Fruit fly (Drosophila melanogaster) whole organism, prepupa: ENCODE results near the gene CG42828.

Experiments used
- Blimp-1 ChIP-seq: fragments of 200-800 bp; sonication (Bioruptor generic); optimal IDR thresholded peaks from 3 replicates; lab custom pipeline; 2017; ENCODE audit warnings: missing biosample characterization, missing genetic modification characterization, mild to moderate bottlenecking, moderate library complexity, missing genetic modification reagents
- CG10631 ChIP-seq: fragments of 200-800 bp; sonication (Bioruptor generic); optimal IDR thresholded peaks from 2 replicates; lab custom pipeline; 2016; ENCODE audit warnings: missing biosample characterization, missing genetic modification characterization
- CG10669 ChIP-seq: fragments of 200-800 bp; sonication (Bioruptor generic); optimal IDR thresholded peaks from 3 replicates; lab custom pipeline; 2018; ENCODE audit warnings: missing biosample characterization, mild to moderate bottlenecking, missing genetic modification characterization, moderate library complexity
- CG11294 ChIP-seq: fragments of 200-800 bp; sonication (Bioruptor generic); IDR thresholded peaks from 2 replicates; pipeline ENCODE4 v1.3.6; 2022; ENCODE audit warnings: missing biosample characterization, missing genetic modification characterization
- CG11762 ChIP-seq: fragments of 200-800 bp; sonication (Bioruptor generic); optimal IDR thresholded peaks from 3 replicates; lab custom pipeline; 2016; ENCODE audit warnings: missing biosample characterization, missing genetic modification characterization; ENCODE audit not compliant: insufficient read depth
- CG11902 ChIP-seq: fragments of 200-800 bp; sonication (Bioruptor generic); optimal IDR thresholded peaks from 3 replicates; lab custom pipeline; 2016; ENCODE audit warnings: missing biosample characterization, missing genetic modification characterization
- CG15336 ChIP-seq: fragments of 200-800 bp; sonication (Bioruptor generic); IDR thresholded peaks from 2 replicates; pipeline ENCODE4 v1.3.6; 2022; ENCODE audit warnings: missing biosample characterization, missing genetic modification characterization
- CG16779 ChIP-seq: fragments of 200-800 bp; sonication (Bioruptor generic); optimal IDR thresholded peaks from 3 replicates; lab custom pipeline; 2017; ENCODE audit warnings: missing biosample characterization, mild to moderate bottlenecking, missing genetic modification characterization
- CG3032 ChIP-seq: fragments of 200-800 bp; optimal IDR thresholded peaks from 2 replicates; lab custom pipeline; 2019; ENCODE audit warnings: missing biosample characterization, mild to moderate bottlenecking, missing genetic modification characterization, moderate library complexity
- CG32006 ChIP-seq: fragments of 200-800 bp; sonication (Bioruptor generic); optimal IDR thresholded peaks from 3 replicates; lab custom pipeline; 2017; ENCODE audit warnings: missing biosample characterization, mild to moderate bottlenecking, missing genetic modification characterization
- CG6163 ChIP-seq: fragments of 200-800 bp; sonication (Bioruptor generic); IDR thresholded peaks from 3 replicates; pipeline ENCODE4 v1.3.6; 2022; ENCODE audit warnings: missing biosample characterization, missing genetic modification characterization
- CG6276 ChIP-seq: fragments of 200-800 bp; sonication (Bioruptor generic); optimal IDR thresholded peaks from 2 replicates; lab custom pipeline; 2017; ENCODE audit warnings: missing biosample characterization, mild to moderate bottlenecking, missing genetic modification characterization
- CG6792 ChIP-seq: fragments of 200-800 bp; sonication (Bioruptor generic); optimal IDR thresholded peaks from 3 replicates; lab custom pipeline; 2016; ENCODE audit warnings: missing biosample characterization, missing genetic modification characterization
- CG6808 ChIP-seq: fragments of 200-800 bp; sonication (Bioruptor generic); optimal IDR thresholded peaks from 3 replicates; lab custom pipeline; 2017; ENCODE audit warnings: missing biosample characterization, missing genetic modification characterization, mild to moderate bottlenecking, moderate library complexity, missing genetic modification reagents
- CG6854 ChIP-seq: fragments of 200-800 bp; sonication (Bioruptor generic); optimal IDR thresholded peaks from 2 replicates; lab custom pipeline; 2017; ENCODE audit warnings: missing biosample characterization, mild to moderate bottlenecking, missing genetic modification characterization
- CG7368 ChIP-seq: fragments of 200-800 bp; sonication (Bioruptor generic); optimal IDR thresholded peaks from 3 replicates; lab custom pipeline; 2016; ENCODE audit warnings: missing biosample characterization, missing genetic modification characterization
- CG8119 ChIP-seq: fragments of 200-800 bp; sonication (Bioruptor generic); IDR thresholded peaks from 3 replicates; pipeline ENCODE4 v1.3.6; 2022; ENCODE audit warnings: missing biosample characterization, missing genetic modification characterization
- CG9139 ChIP-seq: fragments of 200-800 bp; sonication (Bioruptor generic); optimal IDR thresholded peaks from 3 replicates; lab custom pipeline; 2017; ENCODE audit warnings: missing biosample characterization, mild to moderate bottlenecking, missing genetic modification characterization
- Eip75B ChIP-seq: fragments of 200-800 bp; sonication (Bioruptor generic); optimal IDR thresholded peaks from 3 replicates; lab custom pipeline; 2016; ENCODE audit warnings: missing biosample characterization, missing genetic modification characterization
- Eip78C ChIP-seq: fragments of 200-800 bp; sonication (Bioruptor generic); peaks from one replicate; lab custom pipeline; 2016; ENCODE audit warnings: missing biosample characterization, missing genetic modification characterization
- Eip93F ChIP-seq: fragments of 200-800 bp; sonication (Bioruptor generic); optimal IDR thresholded peaks from 2 replicates; lab custom pipeline; 2016; ENCODE audit warnings: missing biosample characterization, mild to moderate bottlenecking, missing genetic modification characterization
- Ets21C ChIP-seq: fragments of 200-800 bp; sonication (Bioruptor generic); optimal IDR thresholded peaks from 3 replicates; lab custom pipeline; 2016; ENCODE audit warnings: missing biosample characterization, missing genetic modification characterization
- Ets96B ChIP-seq: fragments of 200-800 bp; optimal IDR thresholded peaks from 2 replicates; lab custom pipeline; 2019; ENCODE audit warnings: missing biosample characterization, mild to moderate bottlenecking, missing genetic modification characterization, moderate library complexity
- Hr38 ChIP-seq: sonication (Bioruptor generic); optimal IDR thresholded peaks from 2 replicates; lab custom pipeline; 2016; ENCODE audit warnings: missing biosample characterization, missing genetic modification characterization
- Hr39 ChIP-seq: fragments of 200-800 bp; sonication (Bioruptor generic); optimal IDR thresholded peaks from 2 replicates; lab custom pipeline; 2016; ENCODE audit warnings: missing biosample characterization, missing genetic modification characterization
- Hr4 ChIP-seq: fragments of 200-800 bp; sonication (Bioruptor generic); optimal IDR thresholded peaks from 3 replicates; lab custom pipeline; 2016; ENCODE audit warnings: missing biosample characterization, missing genetic modification characterization
- Met ChIP-seq: fragments of 200-800 bp; sonication (Bioruptor generic); optimal IDR thresholded peaks from 3 replicates; lab custom pipeline; 2016; ENCODE audit warnings: missing biosample characterization, missing genetic modification characterization
- OdsH ChIP-seq: fragments of 200-800 bp; sonication (Bioruptor generic); optimal IDR thresholded peaks from 3 replicates; lab custom pipeline; 2016; ENCODE audit warnings: missing biosample characterization, missing genetic modification characterization
- Sox14 ChIP-seq: fragments of 200-800 bp; sonication (Bioruptor generic); optimal IDR thresholded peaks from 3 replicates; lab custom pipeline; 2016; ENCODE audit warnings: missing biosample characterization, missing genetic modification characterization
- Sox15 ChIP-seq: fragments of 200-800 bp; sonication (Bioruptor generic); optimal IDR thresholded peaks from 3 replicates; lab custom pipeline; 2016; ENCODE audit warnings: missing biosample characterization, missing genetic modification characterization
- achi ChIP-seq: fragments of 200-800 bp; sonication (Bioruptor generic); optimal IDR thresholded peaks from 3 replicates; lab custom pipeline; 2016; ENCODE audit warnings: missing biosample characterization, missing genetic modification characterization
- acj6 ChIP-seq: fragments of 200-800 bp; sonication (Bioruptor generic); optimal IDR thresholded peaks from 3 replicates; lab custom pipeline; 2016; ENCODE audit warnings: missing biosample characterization, missing genetic modification characterization
- cyc ChIP-seq: fragments of 200-800 bp; sonication (Bioruptor generic); optimal IDR thresholded peaks from 3 replicates; lab custom pipeline; 2016; ENCODE audit warnings: missing biosample characterization, missing genetic modification characterization
- dac ChIP-seq: fragments of 200-800 bp; sonication (Bioruptor generic); optimal IDR thresholded peaks from 2 replicates; lab custom pipeline; 2017; ENCODE audit warnings: missing biosample characterization, mild to moderate bottlenecking, missing genetic modification characterization
- eg ChIP-seq: fragments of 200-800 bp; sonication (Bioruptor generic); IDR thresholded peaks from 3 replicates; pipeline ENCODE4 v1.3.6; 2022; ENCODE audit warnings: missing biosample characterization, missing genetic modification characterization
- esn ChIP-seq: fragments of 200-800 bp; sonication (Bioruptor generic); optimal IDR thresholded peaks from 2 replicates; lab custom pipeline; 2016; ENCODE audit warnings: missing biosample characterization, mild to moderate bottlenecking, missing genetic modification characterization, moderate library complexity
- fd59A ChIP-seq: fragments of 200-800 bp; sonication (Bioruptor generic); optimal IDR thresholded peaks from 2 replicates; lab custom pipeline; 2017; ENCODE audit warnings: missing biosample characterization, mild to moderate bottlenecking, missing genetic modification characterization, missing genetic modification reagents
- fd85E ChIP-seq: fragments of 200-800 bp; sonication (Bioruptor generic); optimal IDR thresholded peaks from 3 replicates; lab custom pipeline; 2016; ENCODE audit warnings: missing biosample characterization, missing genetic modification characterization
- fkh ChIP-seq: fragments of 200-800 bp; sonication (Bioruptor generic); optimal IDR thresholded peaks from 3 replicates; lab custom pipeline; 2017; ENCODE audit warnings: missing biosample characterization, mild to moderate bottlenecking, missing genetic modification characterization, moderate library complexity
- lz ChIP-seq: fragments of 200-800 bp; sonication (Bioruptor generic); optimal IDR thresholded peaks from 3 replicates; lab custom pipeline; 2016; ENCODE audit warnings: missing biosample characterization, missing genetic modification characterization
- net ChIP-seq: fragments of 200-800 bp; sonication (Bioruptor generic); optimal IDR thresholded peaks from 3 replicates; lab custom pipeline; 2016; ENCODE audit warnings: missing biosample characterization, missing genetic modification characterization
- pdm3 ChIP-seq: fragments of 200-800 bp; sonication (Bioruptor generic); optimal IDR thresholded peaks from 3 replicates; lab custom pipeline; 2016; ENCODE audit warnings: missing biosample characterization, missing genetic modification characterization
- salr ChIP-seq, 2 experiments: fragments of 200-800 bp; sonication (Bioruptor generic); optimal IDR thresholded peaks; 3 replicates each; lab custom pipeline; 2016 to 2018; ENCODE audit warnings: missing biosample characterization in 2 of 2, missing genetic modification characterization in 2 of 2, mild to moderate bottlenecking in 1 of 2
- spab ChIP-seq: fragments of 200-800 bp; sonication (Bioruptor generic); optimal IDR thresholded peaks from 2 replicates; lab custom pipeline; 2017; ENCODE audit warnings: missing biosample characterization, mild to moderate bottlenecking, missing genetic modification characterization, missing genetic modification reagents
- ss ChIP-seq, 2 experiments: fragments of 200-800 bp; sonication (Bioruptor generic); optimal IDR thresholded peaks; 2 replicates in 1 of 2; 3 replicates in 1 of 2; lab custom pipeline; 2017 to 2018; ENCODE audit warnings: mild to moderate bottlenecking in 2 of 2, missing biosample characterization in 2 of 2, missing genetic modification characterization in 2 of 2, moderate library complexity in 1 of 2
- svp ChIP-seq: fragments of 200-800 bp; sonication (Bioruptor generic); peaks from one replicate; lab custom pipeline; 2016; ENCODE audit warnings: missing biosample characterization, missing genetic modification characterization
- topi ChIP-seq: fragments of 200-800 bp; sonication (Bioruptor generic); optimal IDR thresholded peaks from 3 replicates; lab custom pipeline; 2016; ENCODE audit warnings: missing biosample characterization, missing genetic modification characterization
- vri ChIP-seq: fragments of 200-800 bp; sonication (Bioruptor generic); optimal IDR thresholded peaks from 3 replicates; lab custom pipeline; 2016; ENCODE audit warnings: missing biosample characterization, mild to moderate bottlenecking, missing genetic modification characterization

Gene CG42828

dm6 chr3R:23398979-23399378 lies 25.5 kb downstream of the CG42828 start (continued):
- no peak for TF ChIP-seq CG3032 (tag; lab: Kevin White, UChicago)
- peak; percentile 83 for TF ChIP-seq eg (GFP tag; lab: Robert Waterston, UW)
- TF ChIP-seq acj6 (GFP tag; lab: Kevin White, UChicago) = peak; percentile 9
- no peak for TF ChIP-seq Met (GFP tag; lab: Kevin White, UChicago)
- TF ChIP-seq CG6808 (GFP tag; lab: Kevin White, UChicago) = no peak
- TF ChIP-seq topi (GFP tag; lab: Kevin White, UChicago) = no peak
- TF ChIP-seq fkh (GFP tag; lab: Kevin White, UChicago) = no peak
- peak; percentile 51; the same call in 1 of the 2 replicates for TF ChIP-seq CG11294
- no peak for TF ChIP-seq dac (GFP tag; lab: Kevin White, UChicago)
- TF ChIP-seq esn (GFP tag; lab: Kevin White, UChicago) = no peak
- no peak for TF ChIP-seq Sox14 (GFP tag; lab: Kevin White, UChicago)
- no peak for TF ChIP-seq CG11762 (GFP tag; lab: Kevin White, UChicago)
- TF ChIP-seq Eip78C (GFP tag; lab: Kevin White, UChicago) = peak; percentile 67
- TF ChIP-seq Hr39 (GFP tag; lab: Kevin White, UChicago) = peak; percentile 2
- TF ChIP-seq CG10669 (GFP tag; lab: Kevin White, UChicago) = no peak
- peak; percentile 70 for TF ChIP-seq Hr4 (GFP tag; lab: Kevin White, UChicago)
- TF ChIP-seq vri (GFP tag; lab: Kevin White, UChicago) = no peak
- no peak for TF ChIP-seq CG10631
- no peak for TF ChIP-seq spab (GFP tag; lab: Kevin White, UChicago)
- TF ChIP-seq CG6163 (GFP tag; lab: Robert Waterston, UW) = peak; percentile 64; the same call in 2 of the 3 replicates
- no peak for TF ChIP-seq Ets96B
- TF ChIP-seq Sox15 = no peak
- TF ChIP-seq cyc (GFP tag; lab: Kevin White, UChicago) = no peak
- no peak for TF ChIP-seq salr (GFP tag; optimal IDR thresholded peaks at IDR 0.05; lab: Kevin White, UChicago)
- peak; percentile 73 for TF ChIP-seq CG8119 (GFP tag; lab: Robert Waterston, UW)
- no peak for TF ChIP-seq fd59A (GFP tag; lab: Kevin White, UChicago)
- TF ChIP-seq CG6854 (GFP tag; lab: Kevin White, UChicago) = no peak
- TF ChIP-seq CG16779 (tag; lab: Kevin White, UChicago) = no peak
- no peak for TF ChIP-seq Hr38 (GFP tag; lab: Kevin White, UChicago)
- TF ChIP-seq svp (GFP tag; lab: Kevin White, UChicago) = no peak
- TF ChIP-seq net (GFP tag; lab: Kevin White, UChicago) = peak; percentile 3
- no peak for TF ChIP-seq achi (GFP tag; lab: Kevin White, UChicago)
- TF ChIP-seq CG7368 (GFP tag; lab: Kevin White, UChicago) = no peak
- no peak for TF ChIP-seq Eip75B (GFP tag; lab: Kevin White, UChicago)

dm6 chr3R:23399679-23400078 lies 26.2 kb downstream of the CG42828 start:
- TF ChIP-seq fd85E (GFP tag; lab: Kevin White, UChicago) (no peak), OdsH (peak; percentile 6), CG15336 (GFP tag; lab: Robert Waterston, UW) (peak; percentile 73), Ets21C (GFP tag; lab: Kevin White, UChicago) (no peak), achi (GFP tag; lab: Kevin White, UChicago) (peak; percentile 1), Eip93F (GFP tag; lab: Kevin White, UChicago) (no peak), Blimp-1 (GFP tag; lab: Kevin White, UChicago) (no peak), pdm3 (GFP tag; lab: Kevin White, UChicago) (peak; percentile 17), CG6163 (GFP tag; lab: Robert Waterston, UW) (0 out of 3 replicates have a peak, but pooled peaks have one; percentile 18), lz (GFP tag; lab: Kevin White, UChicago) (no peak), CG8119 (GFP tag; lab: Robert Waterston, UW) (peak; percentile 64; the same call in 2 of the 3 replicates), CG6276 (peak; percentile 54), CG6792 (GFP tag; lab: Kevin White, UChicago) (no peak), eg (GFP tag; lab: Robert Waterston, UW) (peak; percentile 76), CG11902 (no peak), salr (GFP tag; optimal IDR thresholded peaks at IDR 0.05; lab: Kevin White, UChicago) (no peak), Eip78C (GFP tag; lab: Kevin White, UChicago) (peak; percentile 47), vri (GFP tag; lab: Kevin White, UChicago) (no peak), CG9139 (no peak), ss (GFP tag; optimal IDR thresholded peaks at IDR 0.05; lab: Kevin White, UChicago) (no peak), Hr4 (GFP tag; lab: Kevin White, UChicago) (peak; percentile 35), CG32006 (GFP tag; lab: Kevin White, UChicago) (peak; percentile 48)
